Fruit fly (Drosophila melanogaster): ENCODE results near the gene RpL3.

The RpL3 gene

dm6 chr3R:11237598-11237997 is 15.9 kb downstream of the RpL3 start, which contains the start of gene CG31388 (continued):
- TF ChIP-seq CG4854 (GFP tag; optimal IDR thresholded peaks at IDR 0.05) (no peak), Meics (GFP tag; optimal IDR thresholded peaks at IDR 0.05) (no peak), CG9727 (GFP tag; optimal IDR thresholded peaks at IDR 0.05) (no peak), org-1 (GFP tag; optimal IDR thresholded peaks at IDR 0.05) (no peak), Adf1 (GFP tag; IDR thresholded peaks at IDR 0.05) (no peak), CG10209 (GFP tag; optimal IDR thresholded peaks at IDR 0.05) (no peak), yki (optimal IDR thresholded peaks at IDR 0.05) (peak; percentile 20), CG15011 (GFP tag; optimal IDR thresholded peaks at IDR 0.05) (no peak), CG12236 (GFP tag; optimal IDR thresholded peaks at IDR 0.05) (no peak), CG12299 (tag; optimal IDR thresholded peaks at IDR 0.05) (no peak), Myb (GFP tag; optimal IDR thresholded peaks at IDR 0.05) (peak; percentile 61), CG10274 (GFP tag; optimal IDR thresholded peaks at IDR 0.05) (no peak), sug (tag; optimal IDR thresholded peaks at IDR 0.05) (peak; percentile 96), Ets97D (GFP tag; optimal IDR thresholded peaks at IDR 0.05) (peak; percentile 44), CG14014 (GFP tag; IDR thresholded peaks at IDR 0.05) (no peak)

DNA sequence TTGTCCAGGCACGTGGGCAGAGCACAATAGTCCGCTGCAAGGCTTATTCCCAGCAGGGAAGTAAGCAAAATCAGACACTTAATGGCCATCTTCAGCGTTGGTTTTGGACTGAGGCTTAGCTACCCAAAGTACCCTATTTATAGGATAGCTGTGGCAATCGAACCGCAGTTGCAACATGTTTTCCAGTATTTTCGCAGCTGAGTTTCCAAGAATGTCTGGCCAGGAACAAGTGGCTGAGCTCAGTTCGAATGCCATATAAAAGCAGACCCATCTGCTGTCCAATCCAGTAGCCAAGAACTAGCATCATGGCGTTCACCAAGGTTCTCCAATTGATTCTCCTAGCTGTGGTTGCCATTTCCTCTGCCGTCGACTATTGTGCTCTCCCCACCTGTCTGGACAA is 19.2 kb downstream of the RpL3 start, which contains the start of the genes scpr-B and scpr-A:
Gene scpr-B (minus strand): TSS at position 101 of the 400 bp plus-strand sequence.
Gene scpr-A (plus strand): TSS at position 293 of the 400 bp plus-strand sequence.
- TF ChIP-seq mam (GFP tag; optimal IDR thresholded peaks at IDR 0.05) = no peak

DNA sequence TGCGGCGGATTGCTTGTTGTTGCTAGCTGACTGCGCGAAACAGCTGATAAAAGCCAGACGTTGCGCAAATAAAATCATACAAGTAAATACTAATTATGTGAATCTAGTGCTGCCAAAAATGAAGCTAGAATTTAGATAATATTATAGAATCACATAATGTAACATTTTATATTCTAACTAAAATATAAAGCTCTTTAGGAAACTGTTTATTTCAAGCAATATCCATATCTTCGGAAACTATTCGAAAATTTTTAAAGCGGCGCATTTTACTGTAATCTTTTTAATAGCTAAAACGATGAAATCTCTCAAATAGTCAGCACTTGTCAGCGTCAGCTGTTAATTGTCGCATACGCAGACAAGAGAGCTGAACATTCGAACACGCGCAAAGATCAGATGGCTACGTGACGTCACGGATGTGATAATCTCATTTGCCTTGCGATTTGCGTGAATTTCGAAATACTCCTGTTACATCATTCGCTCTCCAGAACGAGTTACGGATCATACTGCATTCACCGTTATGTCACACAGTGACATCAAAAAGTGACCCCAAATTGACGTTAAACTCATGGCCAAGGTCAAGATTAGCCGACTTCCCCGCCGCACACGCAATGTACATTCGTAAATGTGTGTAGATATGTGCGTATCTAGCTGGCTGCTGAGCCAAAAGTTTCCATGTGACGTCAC is 21.5 kb downstream of the RpL3 start:
- TF ChIP-seq CG8359 (GFP tag; optimal IDR thresholded peaks at IDR 0.05; ENCODE audit: borderline replicate concordance) = no peak
- TF ChIP-seq CG13123 (GFP tag; optimal IDR thresholded peaks at IDR 0.05) = no peak
- TF ChIP-seq CG17328 (GFP tag; IDR thresholded peaks at IDR 0.05) = no peak
- TF ChIP-seq CG12391 (tag; optimal IDR thresholded peaks at IDR 0.05) = no peak
- TF ChIP-seq Hmx (GFP tag; optimal IDR thresholded peaks at IDR 0.05) = no peak
- no peak for TF ChIP-seq gcm (GFP tag; optimal IDR thresholded peaks at IDR 0.05)
- peak; percentile 24 for TF ChIP-seq lbe (GFP tag; optimal IDR thresholded peaks at IDR 0.05)
- TF ChIP-seq Myb (GFP tag; optimal IDR thresholded peaks at IDR 0.05) = no peak
- TF ChIP-seq CG15073 (GFP tag; optimal IDR thresholded peaks at IDR 0.05) = no peak
- peak; percentile 44; the same call in 1 of the 2 replicates for TF ChIP-seq CG6689 (GFP tag; IDR thresholded peaks at IDR 0.05)
- peak; percentile 30 for TF ChIP-seq CG17829 (tag; optimal IDR thresholded peaks at IDR 0.05)
- TF ChIP-seq Lhr (GFP tag; optimal IDR thresholded peaks at IDR 0.05) = no peak
- no peak for TF ChIP-seq fu2 (GFP tag; optimal IDR thresholded peaks at IDR 0.05)
- no peak for TF ChIP-seq Nf-YA (GFP tag; IDR thresholded peaks at IDR 0.05)
- no peak for TF ChIP-seq crc (GFP tag; optimal IDR thresholded peaks at IDR 0.05)
- TF ChIP-seq Rx (GFP tag; IDR thresholded peaks at IDR 0.05) = no peak
- no peak for TF ChIP-seq B-H1 (GFP tag; IDR thresholded peaks at IDR 0.05)
- no peak for TF ChIP-seq CG17568 (GFP tag; optimal IDR thresholded peaks at IDR 0.05)
- TF ChIP-seq CG5245 (GFP tag; optimal IDR thresholded peaks at IDR 0.05) = no peak
- TF ChIP-seq bab2 (GFP tag; optimal IDR thresholded peaks at IDR 0.05) = no peak
- no peak for TF ChIP-seq Sin3A (optimal IDR thresholded peaks at IDR 0.05)
- TF ChIP-seq CG9932 (GFP tag; IDR thresholded peaks at IDR 0.05) = no peak
- TF ChIP-seq Abd-B (GFP tag; optimal IDR thresholded peaks at IDR 0.05) = no peak
- TF ChIP-seq ci (GFP tag; IDR thresholded peaks at IDR 0.05) = no peak
- TF ChIP-seq CG31224 (GFP tag; IDR thresholded peaks at IDR 0.05) = no peak
- TF ChIP-seq CG6175 (GFP tag; IDR thresholded peaks at IDR 0.05) = no peak
- no peak for TF ChIP-seq E2f2 (GFP tag; IDR thresholded peaks at IDR 0.05)
- TF ChIP-seq CG15601 (tag; optimal IDR thresholded peaks at IDR 0.05) = no peak
- TF ChIP-seq CG3847 (GFP tag; IDR thresholded peaks at IDR 0.05) = no peak
- TF ChIP-seq mam (GFP tag; optimal IDR thresholded peaks at IDR 0.05) = peak; percentile 45
- no peak; the same call in 2 of the 3 replicates for TF ChIP-seq CG34422 (GFP tag; IDR thresholded peaks at IDR 0.05)
- TF ChIP-seq sug (tag; optimal IDR thresholded peaks at IDR 0.05) = peak; percentile 24
- no peak for TF ChIP-seq tx (GFP tag; optimal IDR thresholded peaks at IDR 0.05)
- TF ChIP-seq CG4707 (GFP tag; optimal IDR thresholded peaks at IDR 0.05) = no peak
- TF ChIP-seq aop (GFP tag; IDR thresholded peaks at IDR 0.05) = no peak
- TF ChIP-seq CG1529 (GFP tag; optimal IDR thresholded peaks at IDR 0.05) = no peak
